Worm (Caenorhabditis elegans): ENCODE measurements around the gene pyr-1.

DNA sequence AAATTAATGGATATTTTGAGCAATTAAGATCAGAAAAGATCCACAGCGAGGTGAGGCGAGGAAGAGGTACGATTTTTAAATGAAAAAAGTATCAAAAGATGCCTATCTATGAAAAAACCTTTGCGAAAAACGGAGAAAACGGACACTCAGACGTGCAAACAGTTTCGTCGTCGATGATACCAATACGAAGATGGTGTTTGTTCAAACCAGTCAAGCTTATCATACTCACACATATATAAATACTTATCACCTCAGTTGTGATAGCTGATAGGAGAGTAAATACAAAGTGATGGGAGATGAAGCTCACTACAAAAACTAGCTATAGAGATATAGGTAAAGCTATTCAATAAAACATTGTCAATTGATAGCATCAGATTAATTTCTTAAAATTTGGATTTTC is 28.9 kb downstream of the pyr-1 start:
- TF ChIP-seq elt-2 (tag; optimal IDR thresholded peaks at IDR 0.05) (peak; percentile 63), nfya-1 (tag; optimal IDR thresholded peaks at IDR 0.05; ENCODE audit: insufficient read depth) (no peak), jun-1 (tag; optimal IDR thresholded peaks at IDR 0.05) (no peak), unc-62 (GFP tag; optimal IDR thresholded peaks at IDR 0.05) (no peak)
